Worm (Caenorhabditis elegans) whole organism, early embryonic: ENCODE data around the gene F35E8.10.

ENCODE experiments used
- B0310.2 ChIP-seq: sonication (generic microtip); optimal IDR thresholded peaks from 2 replicates; lab custom pipeline; 2016; ENCODE audit warnings: mild to moderate bottlenecking, missing genetic modification characterization, missing compliant biosample characterization
- F13C5.2 ChIP-seq: sonication (generic microtip); optimal IDR thresholded peaks from 2 replicates; lab custom pipeline; 2017; ENCODE audit warnings: mild to moderate bottlenecking, missing genetic modification characterization, inconsistent platforms, missing compliant biosample characterization
- aly-1 ChIP-seq: sonication (generic microtip); optimal IDR thresholded peaks from 2 replicates; lab custom pipeline; 2016; ENCODE audit warnings: missing genetic modification characterization, missing compliant biosample characterization
- ama-1 ChIP-seq: fragments of 150-350 bp; optimal IDR thresholded peaks from 2 replicates; lab custom pipeline; 2014
- ceh-13 ChIP-seq: fragments of 200-800 bp; sonication (Bioruptor generic); optimal IDR thresholded peaks from 2 replicates; lab custom pipeline; 2018; ENCODE audit warnings: mild to moderate bottlenecking, missing genetic modification characterization, missing compliant biosample characterization
- ceh-36 ChIP-seq: sonication (generic microtip); optimal IDR thresholded peaks from 2 replicates; lab custom pipeline; 2016; ENCODE audit warnings: missing genetic modification characterization, inconsistent platforms, missing compliant biosample characterization
- ets-7 ChIP-seq: sonication (generic microtip); optimal IDR thresholded peaks from 2 replicates; lab custom pipeline; 2016; ENCODE audit warnings: missing genotype, missing genetic modification characterization, missing compliant biosample characterization
- flt-1 ChIP-seq: fragments of 200-800 bp; sonication (Bioruptor generic); IDR thresholded peaks from 2 replicates; pipeline ENCODE4 v1.3.6; 2022; ENCODE audit warnings: missing genetic modification characterization, missing compliant biosample characterization
- hmbx-1 ChIP-seq: sonication (generic microtip); optimal IDR thresholded peaks from 2 replicates; lab custom pipeline; 2016; ENCODE audit warnings: mild to moderate bottlenecking, missing genetic modification characterization, missing compliant biosample characterization
- hmg-4 ChIP-seq: fragments of 200-800 bp; sonication (Bioruptor generic); optimal IDR thresholded peaks from 2 replicates; lab custom pipeline; 2018; ENCODE audit warnings: mild to moderate bottlenecking, missing genetic modification characterization, missing compliant biosample characterization
- hnd-1 ChIP-seq: sonication (generic microtip); optimal IDR thresholded peaks from 2 replicates; lab custom pipeline; 2016; ENCODE audit warnings: missing genetic modification characterization, missing compliant biosample characterization
- pes-1 ChIP-seq: fragments of 200-800 bp; sonication (Bioruptor generic); IDR thresholded peaks from 2 replicates; pipeline ENCODE4 v1.3.6; 2022; ENCODE audit warnings: missing genetic modification reagents, missing genetic modification characterization, missing compliant biosample characterization
- scrt-1 ChIP-seq: fragments of 200-800 bp; sonication (Bioruptor generic); IDR thresholded peaks from 2 replicates; pipeline ENCODE4 v1.3.6; 2022; ENCODE audit warnings: missing genetic modification characterization, missing compliant biosample characterization
- sea-1 ChIP-seq: fragments of 200-800 bp; sonication (Bioruptor generic); conservative IDR thresholded peaks from 2 replicates; pipeline ENCODE4 v1.3.6; 2022; ENCODE audit warnings: missing genetic modification characterization, missing compliant biosample characterization
- tbx-11 ChIP-seq: fragments of 200-800 bp; sonication (Bioruptor generic); IDR thresholded peaks from 2 replicates; pipeline ENCODE4 v1.3.6; 2022; ENCODE audit warnings: missing genetic modification characterization, missing compliant biosample characterization
- tbx-37 ChIP-seq: fragments of 200-800 bp; sonication (Bioruptor generic); conservative IDR thresholded peaks from 2 replicates; pipeline ENCODE4 v1.3.6; 2022; ENCODE audit warnings: missing genetic modification reagents, missing genetic modification characterization, missing compliant biosample characterization
- tra-4 ChIP-seq: sonication (generic microtip); optimal IDR thresholded peaks from 2 replicates; lab custom pipeline; 2017; ENCODE audit warnings: missing genetic modification characterization, missing compliant biosample characterization

Gene F35E8.10

DNA sequence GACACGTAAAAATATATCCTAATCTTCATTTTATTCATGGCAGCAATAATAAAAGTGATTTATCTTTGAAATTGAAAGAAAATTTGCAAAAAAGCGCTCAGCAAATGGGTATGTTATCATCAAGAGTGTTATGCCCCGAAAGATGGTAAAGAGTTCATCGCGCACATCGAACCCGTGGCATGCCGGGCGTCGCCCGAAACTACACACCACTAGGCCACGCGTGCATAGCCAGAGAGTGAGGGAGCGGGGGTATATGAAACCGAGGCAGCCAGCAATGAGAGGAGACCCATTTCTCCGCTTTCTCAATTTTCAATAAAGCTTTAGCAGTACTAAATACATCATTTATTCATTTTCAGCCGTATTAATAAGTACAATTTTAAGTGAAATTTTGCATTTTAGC lies 46.4 kb downstream of the F35E8.10 start:
- TF ChIP-seq tbx-37 (GFP tag; lab: Robert Waterston, UW) (peak; percentile 100), hmbx-1 (tag; lab: Kevin White, UChicago) (peak; percentile 94), hmg-4 (GFP tag; lab: Kevin White, UChicago) (peak; percentile 99), tra-4 (tag; lab: Kevin White, UChicago) (peak; percentile 98), tbx-11 (GFP tag; lab: Robert Waterston, UW) (peak; percentile 100), flt-1 (GFP tag; lab: Robert Waterston, UW) (peak; percentile 100), sea-1 (GFP tag; lab: Robert Waterston, UW) (peak; percentile 99), F13C5.2 (tag; lab: Kevin White, UChicago) (peak; percentile 100), aly-1 (peak; percentile 99), scrt-1 (GFP tag; lab: Robert Waterston, UW) (peak; percentile 100), ceh-13 (peak; percentile 99), pes-1 (GFP tag; lab: Robert Waterston, UW) (peak; percentile 99), B0310.2 (tag; lab: Kevin White, UChicago) (peak; percentile 99), hnd-1 (tag; lab: Kevin White, UChicago) (peak; percentile 96), ceh-36 (tag; lab: Kevin White, UChicago) (peak; percentile 98), ets-7 (tag; lab: Kevin White, UChicago) (peak; percentile 97), ama-1 (lab: Kevin White, UChicago) (no peak)

DNA sequence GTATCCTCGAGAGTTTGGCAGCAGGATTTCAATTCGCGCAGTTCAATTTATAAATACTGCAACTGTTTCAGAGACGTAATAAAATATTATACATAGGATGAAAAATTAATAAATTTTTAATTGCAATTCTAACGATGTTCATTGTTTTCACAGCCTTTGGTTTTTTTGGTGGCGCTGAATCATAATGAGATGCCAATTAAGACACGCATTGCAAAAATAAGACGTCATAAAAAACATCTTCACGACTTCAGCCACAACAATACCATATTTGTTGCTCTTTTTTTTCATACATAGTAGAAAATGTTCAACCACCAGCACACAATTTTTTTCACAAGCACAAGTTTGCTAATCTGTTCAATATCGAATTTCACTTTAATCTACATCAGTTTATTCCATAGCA lies 47.9 kb downstream of the F35E8.10 start, which contains the start of gene str-56:
str-56 (plus strand) TSS at position 301 of the 400 bp plus-strand sequence.
- TF ChIP-seq B0310.2 (tag; lab: Kevin White, UChicago) (no peak), aly-1 (no peak)

ce11 chrV:15870356-15870755 lies 49.8 kb downstream of the F35E8.10 start, which contains the start of gene str-57:
TSS of gene str-57 (plus strand) at chrV:15870656.
- TF ChIP-seq flt-1 (GFP tag; lab: Robert Waterston, UW) (no peak), F13C5.2 (tag; lab: Kevin White, UChicago) (no peak), scrt-1 (GFP tag; lab: Robert Waterston, UW) (no peak), ets-7 (tag; lab: Kevin White, UChicago) (no peak), aly-1 (no peak), sea-1 (GFP tag; lab: Robert Waterston, UW) (no peak), ceh-13 (no peak), hnd-1 (tag; lab: Kevin White, UChicago) (no peak), tbx-37 (GFP tag; lab: Robert Waterston, UW) (no peak), hmbx-1 (tag; lab: Kevin White, UChicago) (no peak), tbx-11 (GFP tag; lab: Robert Waterston, UW) (no peak), B0310.2 (tag; lab: Kevin White, UChicago) (no peak), ama-1 (lab: Kevin White, UChicago) (no peak), hmg-4 (GFP tag; lab: Kevin White, UChicago) (no peak), pes-1 (GFP tag; lab: Robert Waterston, UW) (no peak), tra-4 (tag; lab: Kevin White, UChicago) (no peak), ceh-36 (tag; lab: Kevin White, UChicago) (no peak)
